Worm (Caenorhabditis elegans): ENCODE measurements around the gene rog-1.

DNA sequence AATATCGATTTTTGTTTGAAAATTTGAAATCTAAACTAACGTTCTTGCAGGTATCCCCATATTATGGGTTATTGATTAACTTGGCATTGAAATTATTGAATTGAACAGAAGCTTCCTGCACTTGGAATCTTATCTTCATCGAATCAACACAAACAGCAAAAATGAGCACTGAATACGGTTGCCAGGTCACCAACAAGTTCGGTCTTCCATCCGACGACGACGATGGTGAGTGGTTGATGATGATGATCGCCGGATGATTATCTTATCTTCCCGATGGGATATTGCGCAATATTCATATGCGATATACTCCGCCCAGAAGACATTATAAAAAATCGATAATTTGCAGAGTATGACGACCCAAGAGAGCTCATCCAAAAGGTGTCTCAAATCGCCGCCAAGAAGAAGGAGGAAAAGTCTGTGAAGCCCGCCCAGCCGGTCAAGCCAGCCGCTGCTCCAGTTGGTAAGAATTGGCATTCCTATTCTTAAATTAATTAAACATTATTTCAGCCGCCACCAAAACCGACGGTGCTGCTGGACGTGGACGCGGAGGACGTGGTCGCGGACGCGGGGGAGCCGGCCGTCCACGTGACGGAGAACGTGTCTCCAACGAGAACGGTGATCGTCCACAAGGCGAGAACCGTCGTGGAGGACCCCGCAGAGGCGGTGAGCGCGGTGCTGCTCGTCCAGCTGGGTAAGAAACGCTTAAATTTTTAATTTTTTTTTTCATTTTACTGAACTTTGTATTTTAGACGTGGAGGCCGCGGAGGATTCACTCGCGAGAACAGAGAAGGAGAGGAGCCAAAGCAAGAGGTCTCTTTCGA lies 53.6 kb downstream of the rog-1 start, which contains the start of gene vig-1:
- TF ChIP-seq ets-4 (GFP tag; optimal IDR thresholded peaks at IDR 0.05) (no peak), pbrm-1 (GFP tag; IDR thresholded peaks at IDR 0.05) (no peak), lin-40 (tag; optimal IDR thresholded peaks at IDR 0.05) (no peak)
